Worm (Caenorhabditis elegans): ENCODE data around the gene srz-14.

The srz-14 gene

ce11 chrV:16211713-16212112, 28.3 kb downstream of the srz-14 start:
- TF ChIP-seq mel-28 (tag; optimal IDR thresholded peaks at IDR 0.05; ENCODE audit: borderline replicate concordance), result no peak
- no peak for TF ChIP-seq ama-1 (optimal IDR thresholded peaks at IDR 0.05)
- no peak for TF ChIP-seq ama-1 (GFP tag; optimal IDR thresholded peaks at IDR 0.05)
- no peak for TF ChIP-seq lag-1 (GFP tag; IDR thresholded peaks at IDR 0.05)
- no peak for TF ChIP-seq K12H6.12 (tag; optimal IDR thresholded peaks at IDR 0.05)
- no peak for TF ChIP-seq ccch-3 (GFP tag; optimal IDR thresholded peaks at IDR 0.05)
- TF ChIP-seq attf-3 (GFP tag; conservative IDR thresholded peaks at IDR 0.05), result no peak
- TF ChIP-seq ztf-6 (GFP tag; IDR thresholded peaks at IDR 0.05), result no peak
- no peak for TF ChIP-seq ets-4 (GFP tag; optimal IDR thresholded peaks at IDR 0.05)
- TF ChIP-seq snpc-3.4 (tag; optimal IDR thresholded peaks at IDR 0.05), result no peak
- TF ChIP-seq F23B12.7 (tag; optimal IDR thresholded peaks at IDR 0.05; ENCODE audit: insufficient read depth), result no peak
- TF ChIP-seq bed-1 (GFP tag; IDR thresholded peaks at IDR 0.05), result no peak
- TF ChIP-seq rpc-1 (optimal IDR thresholded peaks at IDR 0.05), result no peak
- no peak for TF ChIP-seq rpc-1 (tag; optimal IDR thresholded peaks at IDR 0.05)
- TF ChIP-seq T07F8.4 (tag; optimal IDR thresholded peaks at IDR 0.05), result no peak
- no peak for TF ChIP-seq let-607 (tag; optimal IDR thresholded peaks at IDR 0.05)
- TF ChIP-seq attf-6 (GFP tag; IDR thresholded peaks at IDR 0.05), result no peak
- no peak for TF ChIP-seq akir-1 (GFP tag; optimal IDR thresholded peaks at IDR 0.05)
- no peak for TF ChIP-seq B0261.1 (tag; optimal IDR thresholded peaks at IDR 0.05)

ce11 chrV:16213323-16213722, 29.9 kb downstream of the srz-14 start:
- TF ChIP-seq snpc-4 (GFP tag; optimal IDR thresholded peaks at IDR 0.05) (no peak), snpc-4 (tag; optimal IDR thresholded peaks at IDR 0.05) (no peak), Y53F4B.3 (GFP tag; IDR thresholded peaks at IDR 0.05) (no peak), hsf-1 (GFP tag; IDR thresholded peaks at IDR 0.05) (no peak), madf-6 (GFP tag; IDR thresholded peaks at IDR 0.05) (no peak), gei-17 (GFP tag; optimal IDR thresholded peaks at IDR 0.05) (no peak), ztf-26 (tag; optimal IDR thresholded peaks at IDR 0.05) (peak; percentile 65), C06A6.2 (GFP tag; conservative IDR thresholded peaks at IDR 0.05) (peak; percentile 58; the same call in 1 of the 2 replicates), somi-1 (GFP tag; optimal IDR thresholded peaks at IDR 0.05) (peak; percentile 30), chd-7 (tag; optimal IDR thresholded peaks at IDR 0.05) (no peak)

ce11 chrV:16214505-16214904, 31.0 kb downstream of the srz-14 start, which contains the start of gene F11A5.9:
TSS of gene F11A5.9 (plus strand) at chrV:16214890.
- TF ChIP-seq rcor-1 (GFP tag; IDR thresholded peaks at IDR 0.05) (no peak), lir-1 (GFP tag; conservative IDR thresholded peaks at IDR 0.05) (no peak)

ce11 chrV:16218522-16218921, 35.1 kb downstream of the srz-14 start, which contains the start of gene F11A5.15:
TSS of gene F11A5.15 (minus strand) at chrV:16218622.
- TF ChIP-seq Y53F4B.3 (GFP tag; IDR thresholded peaks at IDR 0.05) (no peak), ztf-28 (GFP tag; IDR thresholded peaks at IDR 0.05) (no peak), snpc-1.3 (tag; optimal IDR thresholded peaks at IDR 0.05; ENCODE audit: insufficient read depth) (no peak), F23B12.7 (tag; optimal IDR thresholded peaks at IDR 0.05; ENCODE audit: insufficient read depth) (no peak), lin-35 (GFP tag; optimal IDR thresholded peaks at IDR 0.05) (no peak), let-607 (tag; optimal IDR thresholded peaks at IDR 0.05) (no peak), ceh-40 (GFP tag; IDR thresholded peaks at IDR 0.05) (no peak), fkh-3 (tag; optimal IDR thresholded peaks at IDR 0.05) (no peak)
